Worm (Caenorhabditis elegans) whole organism, mixed stage, embryonic: ENCODE measurements around the gene F43D2.7.

Source experiments
- bed-3 ChIP-seq: fragments of 200-800 bp; sonication (Bioruptor generic); optimal IDR thresholded peaks from 3 replicates; lab custom pipeline; 2018; ENCODE audit warnings: mild to moderate bottlenecking, missing genetic modification characterization, moderate library complexity, missing compliant biosample characterization
- ces-1 ChIP-seq: fragments of 150-350 bp; optimal IDR thresholded peaks from 2 replicates; lab custom pipeline; 2014; ENCODE audit warnings: missing biosample characterization, missing genetic modification reagents, missing genetic modification characterization
- cnd-1 ChIP-seq: fragments of 200-800 bp; sonication (Bioruptor generic); optimal IDR thresholded peaks from 2 replicates; lab custom pipeline; 2018; ENCODE audit warnings: mild to moderate bottlenecking, missing genetic modification characterization, missing compliant biosample characterization
- lsy-2 ChIP-seq: fragments of 150-350 bp; optimal IDR thresholded peaks from 2 replicates; lab custom pipeline; 2014; ENCODE audit warnings: missing biosample characterization, missing genetic modification characterization
- mep-1 ChIP-seq: fragments of 150-350 bp; optimal IDR thresholded peaks from 2 replicates; lab custom pipeline; 2017; ENCODE audit warnings: missing biosample characterization, missing genetic modification reagents, missing genetic modification characterization, inconsistent platforms
- nhr-28 ChIP-seq: fragments of 150-350 bp; optimal IDR thresholded peaks from 2 replicates; lab custom pipeline; 2014; ENCODE audit warnings: missing biosample characterization, missing genetic modification characterization
- pha-4 ChIP-seq: fragments of 150-350 bp; optimal IDR thresholded peaks from 2 replicates; lab custom pipeline; 2018; ENCODE audit warnings: missing biosample characterization, missing genetic modification reagents, missing genetic modification characterization
- sptf-1 ChIP-seq: sonication (generic microtip); optimal IDR thresholded peaks from 2 replicates; lab custom pipeline; 2017; ENCODE audit warnings: mild to moderate bottlenecking, missing genetic modification characterization, moderate library complexity, missing compliant biosample characterization
- unc-62 ChIP-seq: fragments of 150-350 bp; optimal IDR thresholded peaks from 2 replicates; lab custom pipeline; 2014; ENCODE audit warnings: missing biosample characterization, missing genetic modification reagents, missing genetic modification characterization
- ztf-11 ChIP-seq: fragments of 150-350 bp; optimal IDR thresholded peaks from 2 replicates; lab custom pipeline; 2014; ENCODE audit warnings: missing biosample characterization, missing genetic modification characterization

- TF ChIP-seq ces-1 (peak; percentile 25), ztf-11 (tag; lab: Kevin White, UChicago) (no peak), pha-4 (tag; lab: Kevin White, UChicago) (no peak), lsy-2 (tag; lab: Kevin White, UChicago) (no peak), sptf-1 (tag; lab: Kevin White, UChicago) (no peak), bed-3 (GFP tag; lab: Kevin White, UChicago) (no peak), unc-62 (no peak), mep-1 (tag; lab: Kevin White, UChicago) (no peak), nhr-28 (tag; lab: Kevin White, UChicago) (no peak), cnd-1 (peak; percentile 43)
Observed at ce11 chrV:14649929-14650328, 10.0 kb upstream of the F43D2.7 start.
